Worm (Caenorhabditis elegans): ENCODE results near the gene T16G1.5.
A peak's percentile ranks its signal among the peaks of the same experiment; 100 is the strongest.

The T16G1.5 gene

DNA sequence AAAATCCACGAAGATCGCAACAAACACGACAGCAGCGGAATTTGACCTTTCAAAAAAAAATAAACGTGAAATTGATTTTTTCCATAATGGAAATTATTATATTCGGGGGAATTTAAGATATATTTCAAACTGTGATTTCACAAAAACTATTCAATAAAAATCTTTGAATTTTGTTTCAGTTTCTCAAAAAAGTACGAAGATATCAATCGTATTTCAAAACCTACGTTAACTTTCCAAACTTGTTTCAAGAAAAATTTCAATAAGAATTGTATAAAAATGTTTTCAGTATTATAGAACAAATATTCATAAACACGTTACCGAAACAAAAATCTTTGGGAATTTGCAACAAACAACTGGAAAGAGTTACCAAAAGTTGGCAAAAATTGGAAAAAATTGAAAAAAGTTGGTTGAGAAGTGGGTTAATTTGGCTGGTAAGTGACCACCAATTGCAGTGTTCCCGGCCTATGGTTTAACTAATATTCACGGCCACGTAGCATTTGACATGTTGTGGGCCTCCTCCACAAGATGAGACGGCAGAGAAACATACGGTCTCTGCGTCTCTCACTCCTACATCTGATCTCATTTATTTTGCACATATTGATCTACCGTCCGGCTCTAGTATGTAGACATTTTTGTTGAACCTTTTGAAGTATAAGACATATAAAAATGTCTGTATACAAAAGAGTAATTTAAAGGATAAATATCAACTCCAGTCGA lies 11.6 kb upstream of the T16G1.5 start, which contains the start of the genes T16G1.9 and T16G1.18:
Gene T16G1.9 (minus strand): TSS at position 51 of the 717 bp plus-strand sequence.
Gene T16G1.18 (plus strand): TSS at position 493 of the 717 bp plus-strand sequence.
- TF ChIP-seq Y116A8C.19 (tag; optimal IDR thresholded peaks at IDR 0.05; ENCODE audit: borderline replicate concordance) (no peak), ceh-63 (GFP tag; optimal IDR thresholded peaks at IDR 0.05) (no peak), ama-1 (optimal IDR thresholded peaks at IDR 0.05) (no peak), tlp-1 (tag; optimal IDR thresholded peaks at IDR 0.05) (no peak), nhr-84 (tag; optimal IDR thresholded peaks at IDR 0.05) (no peak), blmp-1 (tag; optimal IDR thresholded peaks at IDR 0.05) (no peak), hpl-2 (GFP tag; optimal IDR thresholded peaks at IDR 0.05) (no peak), ces-1 (GFP tag; optimal IDR thresholded peaks at IDR 0.05) (no peak), fos-1 (tag; optimal IDR thresholded peaks at IDR 0.05) (no peak), F16B12.6 (tag; optimal IDR thresholded peaks at IDR 0.05) (peak; percentile 7), dpl-1 (GFP tag; optimal IDR thresholded peaks at IDR 0.05) (peak in 2 of 3 experiments; percentile 43 to 62), nhr-237 (tag; optimal IDR thresholded peaks at IDR 0.05) (no peak), ceh-88 (GFP tag; IDR thresholded peaks at IDR 0.05) (no peak), vab-15 (tag; optimal IDR thresholded peaks at IDR 0.05) (no peak), efl-3 (GFP tag; optimal IDR thresholded peaks at IDR 0.05) (no peak), pag-3 (tag; optimal IDR thresholded peaks at IDR 0.05; ENCODE audit: borderline replicate concordance, insufficient read depth) (no peak), tbx-2 (tag; optimal IDR thresholded peaks at IDR 0.05) (peak; percentile 14), fkh-8 (tag; optimal IDR thresholded peaks at IDR 0.05) (no peak), pqm-1 (tag; optimal IDR thresholded peaks at IDR 0.05) (no peak), elt-2 (tag; optimal IDR thresholded peaks at IDR 0.05) (no peak), C16A3.4 (tag; optimal IDR thresholded peaks at IDR 0.05) (peak; percentile 9), nhr-19 (GFP tag; conservative IDR thresholded peaks at IDR 0.05) (peak; percentile 27; the same call in 1 of the 2 replicates), elt-3 (tag; optimal IDR thresholded peaks at IDR 0.05) (peak in 1 of 6 experiments; percentile 6), unc-30 (tag; optimal IDR thresholded peaks at IDR 0.05) (no peak), nhr-28 (tag; optimal IDR thresholded peaks at IDR 0.05) (no peak), nhr-12 (tag; optimal IDR thresholded peaks at IDR 0.05) (no peak), unc-86 (tag; optimal IDR thresholded peaks at IDR 0.05) (no peak), sptf-1 (tag; optimal IDR thresholded peaks at IDR 0.05) (no peak), unc-62 (GFP tag; optimal IDR thresholded peaks at IDR 0.05) (no peak), snpc-4 (tag; optimal IDR thresholded peaks at IDR 0.05) (no peak), egl-13 (tag; optimal IDR thresholded peaks at IDR 0.05) (no peak), isw-1 (GFP tag; IDR thresholded peaks at IDR 0.05) (no peak), C04F5.9 (tag; optimal IDR thresholded peaks at IDR 0.05) (no peak), mdl-1 (tag; optimal IDR thresholded peaks at IDR 0.05) (no peak), sox-4 (tag; optimal IDR thresholded peaks at IDR 0.05) (no peak), ets-5 (GFP tag; IDR thresholded peaks at IDR 0.05) (no peak), lsy-2 (tag; optimal IDR thresholded peaks at IDR 0.05) (peak; percentile 41 to 67), sup-37 (GFP tag; optimal IDR thresholded peaks at IDR 0.05) (no peak), nhr-85 (tag) (no peak), unc-98 (GFP tag; IDR thresholded peaks at IDR 0.05) (no peak), ceh-82 (tag; optimal IDR thresholded peaks at IDR 0.05) (peak in 2 of 3 experiments; percentile 21 to 47), fkh-10 (GFP tag; optimal IDR thresholded peaks at IDR 0.05) (no peak), aly-2 (tag; optimal IDR thresholded peaks at IDR 0.05) (no peak), dsc-1 (tag; optimal IDR thresholded peaks at IDR 0.05) (no peak), pax-3 (tag; optimal IDR thresholded peaks at IDR 0.05) (no peak), zag-1 (tag; optimal IDR thresholded peaks at IDR 0.05) (no peak), nhr-20 (tag; optimal IDR thresholded peaks at IDR 0.05) (peak; percentile 25), zip-4 (GFP tag; optimal IDR thresholded peaks at IDR 0.05) (no peak), C34B4.2 (tag; optimal IDR thresholded peaks at IDR 0.05) (no peak), lin-13 (GFP tag; optimal IDR thresholded peaks at IDR 0.05) (peak; percentile 22), lin-39 (tag; optimal IDR thresholded peaks at IDR 0.05) (no peak), irx-1 (tag; optimal IDR thresholded peaks at IDR 0.05) (no peak), nhr-90 (tag; optimal IDR thresholded peaks at IDR 0.05; ENCODE audit: poor library complexity) (no peak)
